Fruit fly (Drosophila melanogaster): ENCODE results near the gene CG6972.

The CG6972 gene

DNA sequence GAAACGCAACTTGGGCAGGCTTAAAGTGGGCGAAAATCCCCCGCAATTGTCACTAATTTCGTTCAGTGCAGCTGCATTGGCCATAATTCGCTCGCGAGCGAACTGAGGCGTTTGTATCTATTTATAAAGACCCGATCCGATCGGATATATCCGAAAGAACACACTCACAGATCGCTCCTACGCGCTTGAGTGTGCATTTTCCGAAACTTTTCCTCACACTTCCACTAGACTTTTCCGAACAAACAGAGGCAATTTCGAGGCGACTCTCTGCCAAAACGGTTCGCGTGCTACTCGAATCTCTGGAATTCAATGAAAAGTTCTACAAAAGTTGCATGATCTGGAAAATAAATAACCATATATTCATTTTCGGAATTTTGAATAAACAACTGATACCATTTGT, at the start of gene CG6972, which contains the start of gene CCAP:
CG6972 (plus strand) TSS at position 215 of the 400 bp plus-strand sequence.
CCAP (minus strand) TSS at position 292 of the 400 bp plus-strand sequence.
- TF ChIP-seq noc (tag; optimal IDR thresholded peaks at IDR 0.05): no peak

DNA sequence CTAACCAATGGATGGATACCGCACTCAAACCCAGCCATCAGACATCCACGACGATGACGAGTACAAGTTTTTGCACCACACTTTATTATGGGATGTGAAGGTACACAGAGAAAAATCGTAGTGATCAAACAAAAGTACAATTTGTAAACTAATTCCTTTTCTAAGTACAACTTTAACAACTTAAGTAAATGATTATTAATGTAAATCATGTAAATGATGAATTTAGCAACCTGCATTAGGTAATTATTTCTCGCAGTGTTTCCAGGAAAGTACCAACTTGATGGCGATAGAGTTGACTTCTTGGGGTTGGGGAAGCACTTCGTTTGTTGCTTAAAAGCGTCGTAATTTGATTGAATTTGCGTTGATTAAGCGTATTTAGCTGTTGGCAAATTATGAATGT, 38.7 kb upstream of the CG6972 start:
- TF ChIP-seq noc (tag; optimal IDR thresholded peaks at IDR 0.05): no peak

DNA sequence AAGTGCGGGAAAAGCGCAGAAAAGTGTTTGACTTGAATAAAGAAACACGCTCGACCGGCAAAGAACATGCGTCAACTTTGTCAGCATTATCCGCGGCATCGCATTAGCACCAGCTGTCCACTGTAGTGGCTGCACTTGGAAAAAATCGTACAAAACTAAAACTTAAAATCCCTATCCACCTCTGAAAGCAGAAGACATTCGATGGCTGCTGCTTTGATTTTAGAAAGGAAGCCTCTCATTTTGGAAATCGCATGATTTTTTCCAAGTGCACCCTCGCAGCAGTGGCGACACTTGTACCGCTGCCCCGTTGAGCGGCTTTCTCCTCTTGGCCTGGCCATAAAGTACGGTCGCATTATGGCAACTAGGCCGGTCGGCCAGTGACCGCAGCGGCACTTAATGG, 37.5 kb upstream of the CG6972 start:
- TF ChIP-seq noc (tag; optimal IDR thresholded peaks at IDR 0.05): no peak

DNA sequence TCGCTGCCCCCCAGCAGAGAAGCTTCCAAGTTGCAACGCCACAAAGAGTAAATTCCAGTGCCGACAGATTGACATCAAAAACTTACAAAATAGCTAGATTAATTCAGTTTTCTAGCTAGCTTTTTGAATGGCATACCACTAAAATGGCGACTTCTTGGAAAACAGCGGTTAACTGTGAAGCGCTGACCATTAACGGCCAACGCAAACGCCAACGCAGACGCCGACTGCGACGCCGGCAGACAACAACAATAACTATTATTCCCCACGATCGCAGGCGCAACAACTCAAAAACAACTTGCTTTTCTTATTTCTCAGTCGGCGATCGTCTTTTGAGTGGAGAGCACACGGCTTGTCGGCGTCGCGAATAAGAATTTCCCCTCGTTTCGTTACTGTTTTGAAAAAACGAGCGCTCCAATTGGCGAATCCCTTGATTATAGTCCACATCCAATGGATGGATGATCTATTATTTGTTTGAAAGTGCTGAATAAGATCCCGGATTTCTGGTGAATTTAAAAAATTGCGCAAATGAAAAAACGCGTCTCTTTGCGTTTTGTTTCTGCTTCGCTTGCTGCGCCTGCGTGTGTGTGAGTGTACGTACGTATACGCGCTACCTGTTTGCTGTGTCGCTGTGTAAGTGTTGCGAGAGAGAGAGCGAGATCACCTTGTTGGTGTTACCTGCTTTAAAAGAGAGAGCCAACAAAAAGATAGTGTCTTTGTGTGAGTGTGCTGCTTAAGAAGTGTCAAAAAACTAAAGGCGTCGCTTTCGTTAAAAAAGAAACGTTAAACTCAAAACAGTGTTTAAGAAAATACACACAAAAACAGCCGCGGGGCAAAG, 35.1 kb upstream of the CG6972 start:
- no peak for TF ChIP-seq noc (tag; optimal IDR thresholded peaks at IDR 0.05)

DNA sequence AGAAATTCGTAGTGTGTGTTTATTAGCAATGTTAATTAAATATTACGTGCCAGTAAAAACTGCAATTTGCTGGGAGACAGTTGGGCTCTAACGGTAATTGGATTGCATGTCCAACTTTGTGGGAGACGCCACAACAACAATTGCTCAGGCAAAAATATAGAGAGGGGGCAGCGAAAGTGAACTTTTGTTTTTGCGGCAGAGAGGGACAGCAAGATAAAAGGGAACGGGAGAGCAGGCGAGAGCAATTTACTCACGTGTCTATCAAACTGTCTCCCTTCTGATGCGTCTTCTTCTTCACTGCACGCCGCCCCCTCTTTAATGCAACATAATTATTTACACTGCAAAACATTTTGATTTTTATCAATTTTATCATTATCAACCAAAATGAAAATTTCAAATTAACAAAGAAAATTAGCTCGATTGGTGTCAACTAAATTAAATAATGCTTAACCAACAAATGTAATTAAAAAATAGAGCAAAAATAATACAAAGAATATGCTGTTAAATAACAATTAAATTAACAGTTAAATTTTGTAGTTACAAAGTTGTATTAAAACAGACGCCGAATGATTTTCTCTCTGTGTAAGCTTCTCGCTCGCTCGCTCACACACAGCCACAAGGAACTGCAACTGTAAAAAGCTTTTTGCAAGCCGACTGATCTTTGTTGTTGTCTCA, 34.4 kb upstream of the CG6972 start:
- peak; percentile 61 for TF ChIP-seq noc (tag; optimal IDR thresholded peaks at IDR 0.05)

DNA sequence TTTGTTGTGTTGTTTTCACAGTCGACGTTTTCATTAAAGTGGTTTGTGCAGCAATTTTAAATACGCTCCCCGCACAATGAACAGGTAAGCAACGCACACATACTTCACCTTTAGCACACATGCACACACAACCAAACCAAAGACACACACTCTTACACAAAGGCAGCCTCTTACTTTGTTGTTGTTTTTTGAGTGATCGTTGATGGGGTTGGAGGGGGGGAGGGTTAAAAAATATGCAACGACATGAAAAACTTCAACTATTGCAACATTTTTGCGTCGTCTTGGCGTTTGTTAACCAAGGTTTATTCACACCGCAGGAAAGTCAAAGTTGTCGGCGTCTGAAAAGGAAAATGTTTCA, 33.9 kb upstream of the CG6972 start:
- no peak for TF ChIP-seq noc (tag; optimal IDR thresholded peaks at IDR 0.05)

DNA sequence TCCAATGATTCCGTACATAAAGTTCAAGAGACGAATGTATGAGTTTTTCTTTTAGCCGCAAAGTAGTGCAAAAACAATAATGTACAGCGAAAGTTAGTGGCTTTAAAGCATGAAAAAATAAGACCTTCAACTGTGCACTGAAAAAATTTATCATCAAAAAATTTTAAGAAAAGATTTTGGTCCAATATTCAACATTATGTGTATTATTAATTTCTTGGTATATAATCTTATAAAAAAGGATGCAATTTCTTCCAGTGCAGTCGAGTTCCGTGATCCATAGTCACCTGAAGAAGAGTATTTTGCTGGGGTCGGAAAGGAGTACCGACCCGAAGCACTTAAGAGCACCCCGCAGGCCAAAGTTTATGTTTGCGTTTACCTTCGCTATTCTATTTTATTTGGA, 33.2 kb upstream of the CG6972 start:
- TF ChIP-seq noc (tag; optimal IDR thresholded peaks at IDR 0.05): no peak

DNA sequence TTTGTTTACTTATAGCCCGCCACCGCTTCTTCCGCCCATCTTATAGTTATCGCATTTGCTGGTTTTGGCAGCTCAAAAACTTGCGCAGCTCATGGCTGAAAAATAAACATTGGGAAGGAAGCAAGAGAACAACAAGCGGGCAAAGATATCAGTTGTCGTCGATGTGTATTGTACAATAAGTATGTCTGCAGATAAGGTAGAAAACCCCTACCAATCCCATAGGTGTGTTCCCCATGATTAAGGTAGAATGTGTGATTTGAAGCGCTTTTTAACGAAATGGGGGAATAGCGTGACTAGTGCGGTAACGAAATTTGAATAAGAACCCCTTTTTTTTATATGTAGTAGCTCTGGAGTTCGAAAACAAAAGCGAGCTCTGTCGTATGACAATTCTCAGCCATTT, 32.7 kb upstream of the CG6972 start:
- no peak for TF ChIP-seq noc (tag; optimal IDR thresholded peaks at IDR 0.05)

DNA sequence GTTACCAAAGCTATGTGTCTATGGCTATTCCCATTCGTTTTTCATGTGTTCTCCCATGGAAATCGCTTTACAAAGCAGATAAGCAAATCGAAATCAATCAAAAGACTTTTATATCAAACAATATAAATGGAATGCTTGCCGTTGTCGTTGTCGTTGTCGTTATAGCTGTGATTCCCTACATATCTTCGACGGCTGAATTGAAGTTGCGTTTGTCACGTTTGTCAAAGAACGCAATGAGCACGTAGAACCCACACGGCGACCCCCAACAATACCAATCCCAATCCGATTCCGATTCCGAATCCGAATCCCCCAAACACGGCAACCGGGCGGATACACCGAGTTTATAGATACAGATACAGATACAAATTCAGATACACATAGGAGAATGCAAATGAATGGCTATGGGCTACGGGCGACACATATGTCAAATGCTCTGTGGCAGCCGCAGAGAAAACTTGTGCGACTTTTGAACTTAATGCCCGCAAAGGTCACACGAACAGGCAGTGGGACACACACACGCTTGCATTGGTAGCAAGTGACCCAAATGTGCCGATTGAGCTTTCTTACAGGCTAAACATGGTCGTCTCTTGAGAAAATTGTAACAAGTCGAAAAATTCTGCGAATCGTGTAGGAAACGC, 31.9 kb upstream of the CG6972 start:
- TF ChIP-seq noc (tag; optimal IDR thresholded peaks at IDR 0.05): no peak

DNA sequence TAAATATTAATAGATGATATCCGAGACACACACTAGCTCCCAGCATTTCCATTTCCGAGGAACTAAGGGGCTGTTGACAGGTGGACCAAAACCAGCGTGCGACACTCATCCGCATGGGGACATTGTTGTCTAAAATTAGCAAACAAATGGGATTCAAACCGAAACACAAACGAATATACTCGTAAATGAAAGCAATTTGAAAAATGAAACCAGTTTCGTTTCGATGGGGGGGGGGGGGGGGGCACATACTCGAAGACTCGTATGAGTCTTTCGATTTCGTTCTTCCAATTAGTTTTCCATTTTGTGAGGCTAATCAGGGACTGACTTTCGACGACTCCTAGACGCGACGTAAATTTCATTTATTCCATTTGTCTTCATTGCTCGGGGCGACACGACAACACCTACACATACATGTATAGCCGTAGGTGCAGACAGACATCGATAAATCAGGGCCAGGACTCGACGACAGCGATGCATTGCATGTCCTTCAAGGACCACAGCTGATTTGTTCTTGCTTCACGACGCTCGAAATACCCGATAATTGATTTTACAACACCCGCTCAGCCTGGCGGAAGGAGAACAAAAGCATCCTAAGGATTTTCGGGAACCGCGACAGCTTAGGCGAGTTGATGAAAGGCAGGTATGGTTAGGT, 29.0 kb upstream of the CG6972 start:
- no peak for TF ChIP-seq noc (tag; optimal IDR thresholded peaks at IDR 0.05)

DNA sequence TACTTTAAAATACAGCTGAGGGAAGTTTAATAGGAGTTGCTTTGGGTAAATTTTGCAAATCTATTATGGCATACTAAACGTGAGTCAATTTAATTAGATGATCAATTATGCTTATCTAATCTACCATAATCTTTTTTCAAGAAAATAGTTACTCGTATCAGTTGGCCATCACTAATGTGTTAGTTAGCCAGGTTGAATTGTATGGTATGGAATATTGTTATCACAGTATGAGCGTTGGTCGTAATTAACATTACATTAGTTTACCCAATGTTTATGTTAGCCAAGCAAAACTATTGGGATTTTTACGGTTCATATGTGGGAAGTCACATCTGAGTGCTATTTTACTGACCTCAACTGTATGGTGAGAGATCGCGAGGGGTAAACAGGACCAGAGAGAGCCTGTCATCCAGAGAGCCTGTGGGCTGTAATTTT, 28.3 kb upstream of the CG6972 start:
- peak; percentile 49 for TF ChIP-seq noc (tag; optimal IDR thresholded peaks at IDR 0.05)

DNA sequence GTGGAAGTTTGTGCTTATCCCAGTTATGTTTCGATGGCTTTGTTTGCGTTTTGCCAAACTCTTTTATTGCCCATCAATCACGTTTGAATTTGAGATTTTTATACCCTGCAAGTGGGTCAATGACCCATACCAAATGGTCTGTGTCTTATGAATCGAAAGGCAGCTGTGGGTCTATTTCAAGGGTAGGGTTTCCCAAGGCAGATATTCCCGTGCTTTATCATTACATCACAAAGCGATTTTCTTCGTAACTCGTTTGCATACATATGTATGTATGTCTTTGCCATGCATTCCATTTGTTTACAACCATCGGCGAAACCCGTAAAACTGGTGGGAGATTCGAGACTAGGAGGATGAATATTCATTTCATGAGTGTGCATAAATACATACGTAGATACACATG, 26.4 kb upstream of the CG6972 start:
- no peak for TF ChIP-seq noc (tag; optimal IDR thresholded peaks at IDR 0.05)

DNA sequence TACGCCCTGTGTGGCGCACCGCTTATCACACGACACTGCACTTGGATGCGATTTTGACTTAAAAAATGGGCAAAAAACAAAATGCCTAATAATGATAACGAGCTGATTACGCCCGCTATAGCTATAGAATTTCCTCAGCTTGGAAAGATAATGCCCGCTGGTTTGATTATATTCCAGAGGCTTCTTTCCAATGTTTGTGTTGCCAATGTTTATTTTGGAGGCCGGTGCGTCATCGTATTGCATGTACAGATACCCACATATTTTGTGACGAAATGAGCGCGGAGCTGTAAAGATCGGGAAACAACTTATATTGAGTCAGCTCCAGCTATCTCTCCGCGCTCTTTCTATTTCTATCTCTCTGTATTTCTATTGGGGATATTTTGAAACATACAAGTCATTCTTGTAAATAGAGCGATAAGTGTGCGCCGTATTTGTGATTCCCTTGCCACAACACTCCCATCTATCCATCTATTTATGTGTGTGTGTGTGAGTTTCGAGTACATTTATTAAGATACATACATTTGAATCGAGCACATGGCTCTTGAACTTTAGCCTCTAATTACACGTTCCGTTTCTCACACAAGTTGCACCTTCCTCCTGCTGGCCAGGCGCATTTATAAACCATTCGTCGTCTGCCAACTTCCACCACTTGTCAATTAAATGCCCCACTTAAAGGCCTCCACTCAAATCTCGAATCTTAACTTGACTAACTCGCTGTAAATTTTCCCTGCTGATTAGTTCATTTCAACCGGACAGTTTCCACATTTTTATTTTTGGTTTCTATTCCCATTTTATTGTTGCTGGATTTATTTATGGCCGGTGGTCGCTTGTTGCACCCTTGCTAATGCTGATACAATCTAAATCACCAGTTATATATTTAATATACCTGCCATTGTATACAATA, 17.5 kb upstream of the CG6972 start:
- TF ChIP-seq noc (tag; optimal IDR thresholded peaks at IDR 0.05): peak; percentile 94

DNA sequence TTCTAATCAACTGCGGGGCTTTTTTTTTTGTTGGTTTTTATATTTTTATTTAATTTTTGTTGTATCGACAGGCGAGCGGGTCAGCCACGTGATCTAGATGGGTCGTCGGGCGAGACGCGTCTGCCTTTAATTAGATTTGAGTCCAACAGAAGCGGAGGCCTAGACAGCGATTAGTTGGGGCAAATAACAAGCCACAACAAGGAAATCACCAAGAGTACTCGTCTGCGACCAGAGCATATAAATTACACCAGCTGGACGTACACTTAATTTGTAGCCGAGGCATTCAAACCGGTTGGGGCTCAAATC, 16.9 kb upstream of the CG6972 start:
- TF ChIP-seq noc (tag; optimal IDR thresholded peaks at IDR 0.05): no peak

DNA sequence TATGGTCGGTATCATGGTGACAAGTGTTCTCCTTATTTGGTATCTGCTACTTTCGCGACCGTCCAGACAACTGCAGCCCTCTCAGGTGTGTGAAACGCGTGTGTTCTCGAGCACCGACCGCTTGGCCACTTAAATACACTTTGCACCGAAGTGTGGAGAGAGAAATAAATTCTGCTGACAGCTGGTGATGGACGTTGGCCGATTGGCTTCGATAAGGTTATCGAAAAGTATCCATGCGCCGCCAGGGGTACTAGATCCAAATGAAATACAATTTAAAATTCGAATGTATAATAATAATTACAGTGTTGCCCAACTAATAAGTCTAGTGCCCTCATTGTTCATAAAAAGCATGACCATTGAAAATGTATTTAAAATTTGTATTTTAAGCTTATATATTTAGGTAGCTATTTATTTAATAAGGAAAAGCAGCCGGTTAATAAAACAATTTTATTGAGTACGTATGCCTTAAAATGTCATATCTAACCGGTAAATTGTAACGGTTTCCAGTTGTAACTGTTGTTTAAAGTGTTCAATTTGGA, 15.4 kb upstream of the CG6972 start, which contains the start of the genes Gclm and CG17625:
Gclm (minus strand) TSS at position 175 of the 539 bp plus-strand sequence.
CG17625 (plus strand) TSS at position 514 of the 539 bp plus-strand sequence.
- peak; percentile 67 for TF ChIP-seq noc (tag; optimal IDR thresholded peaks at IDR 0.05)

Data from whole organism, larva.